Worm (Caenorhabditis elegans) whole organism, mixed stage, embryonic: ENCODE measurements around the gene Y54G11A.2.

Source experiments
- nhr-28 ChIP-seq: fragments of 150-350 bp; optimal IDR thresholded peaks from 2 replicates; lab custom pipeline; 2014; ENCODE audit warnings: missing biosample characterization, missing genetic modification characterization
- nhr-76 ChIP-seq: sonication (generic microtip); optimal IDR thresholded peaks from 2 replicates; lab custom pipeline; 2017; ENCODE audit warnings: missing biosample characterization, missing genetic modification characterization
- ztf-11 ChIP-seq: fragments of 150-350 bp; optimal IDR thresholded peaks from 2 replicates; lab custom pipeline; 2014; ENCODE audit warnings: missing biosample characterization, missing genetic modification characterization

DNA sequence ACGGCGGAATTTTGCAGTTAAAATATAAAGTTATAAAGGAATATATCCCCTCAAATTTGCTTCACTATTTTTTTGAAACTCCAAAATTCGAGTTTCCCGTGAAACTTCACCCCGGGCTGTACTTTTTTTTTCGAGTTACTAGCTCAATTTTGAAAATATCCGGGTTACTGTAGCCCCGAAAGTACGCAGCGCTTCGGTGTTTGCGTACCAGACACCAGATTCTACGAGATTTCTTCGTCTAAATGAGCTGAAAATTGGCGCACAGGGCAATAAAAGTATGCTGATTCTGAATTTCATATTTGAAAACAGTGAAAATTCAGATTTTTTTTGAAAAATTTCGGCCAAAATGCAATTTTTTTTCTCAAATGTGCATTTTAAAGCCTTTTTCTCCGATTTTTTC, 21.2 kb upstream of the Y54G11A.2 start:
- TF ChIP-seq ztf-11 (tag; lab: Kevin White, UChicago) (no peak), nhr-28 (tag; lab: Kevin White, UChicago) (no peak), nhr-76 (tag; lab: Kevin White, UChicago) (no peak)
